Worm (Caenorhabditis elegans): ENCODE measurements around the gene ttr-54.

The ttr-54 gene

DNA sequence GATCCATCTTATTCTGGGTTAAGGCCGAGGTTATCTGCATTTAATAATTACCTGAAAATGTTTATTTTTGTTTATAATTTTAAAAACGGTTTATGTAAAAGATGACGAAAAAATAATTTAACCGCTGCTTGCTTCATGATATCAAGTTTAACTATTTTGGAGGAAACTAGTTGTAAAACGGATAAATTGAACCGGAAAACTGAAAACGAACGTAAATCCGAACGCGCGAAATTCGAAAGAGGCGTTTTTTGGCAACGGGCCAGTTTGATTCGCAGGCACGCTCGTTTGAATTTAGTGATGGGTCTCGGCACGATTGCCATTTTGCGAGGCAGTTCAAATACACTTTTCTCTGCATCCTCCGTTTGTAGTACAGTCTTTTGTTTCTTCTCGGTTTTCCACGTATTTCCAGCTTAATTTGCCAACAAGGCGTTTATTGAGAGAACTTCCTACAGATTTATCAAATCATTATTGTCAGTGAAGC is 26.6 kb upstream of the ttr-54 start, which contains the start of the genes gtbp-1 and K08F4.3 (continued):
- TF ChIP-seq swsn-7 (tag; optimal IDR thresholded peaks at IDR 0.05): peak; percentile 48

ce11 chrIV:10129957-10130356 is 25.6 kb upstream of the ttr-54 start, which contains the start of gene glt-3:
TSS of gene glt-3 (plus strand) at chrIV:10130257.
- TF ChIP-seq nhr-90 (tag; optimal IDR thresholded peaks at IDR 0.05; ENCODE audit: poor library complexity) (no peak), ceh-8 (GFP tag; optimal IDR thresholded peaks at IDR 0.05) (no peak), skn-1 (tag; optimal IDR thresholded peaks at IDR 0.05) (no peak), unc-130 (tag; optimal IDR thresholded peaks at IDR 0.05) (no peak), ztf-4 (tag; optimal IDR thresholded peaks at IDR 0.05) (no peak)

ce11 chrIV:10135817-10136216 is 19.8 kb upstream of the ttr-54 start, which contains the start of gene K08F4.5:
TSS of gene K08F4.5 (minus strand) at chrIV:10135917.
- no peak for TF ChIP-seq hlh-4 (tag; optimal IDR thresholded peaks at IDR 0.05)
- TF ChIP-seq F16B12.6 (tag; optimal IDR thresholded peaks at IDR 0.05): no peak
- TF ChIP-seq nhr-85 (tag): no peak
- no peak for TF ChIP-seq lsy-2 (tag; optimal IDR thresholded peaks at IDR 0.05)
- TF ChIP-seq ceh-88 (GFP tag; IDR thresholded peaks at IDR 0.05): no peak
- no peak for TF ChIP-seq nhr-237 (tag; optimal IDR thresholded peaks at IDR 0.05)
- TF ChIP-seq lin-39 (tag; optimal IDR thresholded peaks at IDR 0.05): no peak
- TF ChIP-seq snpc-4 (tag; optimal IDR thresholded peaks at IDR 0.05): no peak
- no peak for TF ChIP-seq mef-2 (tag; optimal IDR thresholded peaks at IDR 0.05)
- TF ChIP-seq mep-1 (tag; optimal IDR thresholded peaks at IDR 0.05): no peak
- no peak for TF ChIP-seq sptf-1 (tag; optimal IDR thresholded peaks at IDR 0.05)

DNA sequence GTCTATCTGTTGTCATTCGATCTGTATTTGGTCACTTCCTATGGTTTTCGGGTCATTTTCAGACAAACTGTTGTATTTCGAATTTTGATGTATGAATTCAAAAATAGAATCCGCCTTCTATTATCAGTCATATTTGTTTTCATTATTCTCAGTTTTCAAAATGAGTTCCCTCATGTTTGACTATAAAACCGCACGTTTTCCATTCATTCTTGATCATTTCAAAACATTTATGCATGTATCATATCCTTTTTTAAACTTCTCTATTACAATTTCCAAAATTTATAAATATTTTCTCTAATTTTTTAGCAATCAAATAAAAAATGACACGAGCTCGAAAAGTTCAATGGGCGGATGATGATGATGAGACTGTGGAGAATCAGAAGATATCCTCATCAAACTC is 17.8 kb upstream of the ttr-54 start, which contains the start of gene K08F4.12:
TSS of gene K08F4.12 (plus strand) at position 301 of the 400 bp plus-strand sequence.
- TF ChIP-seq mef-2 (tag; optimal IDR thresholded peaks at IDR 0.05): no peak

DNA sequence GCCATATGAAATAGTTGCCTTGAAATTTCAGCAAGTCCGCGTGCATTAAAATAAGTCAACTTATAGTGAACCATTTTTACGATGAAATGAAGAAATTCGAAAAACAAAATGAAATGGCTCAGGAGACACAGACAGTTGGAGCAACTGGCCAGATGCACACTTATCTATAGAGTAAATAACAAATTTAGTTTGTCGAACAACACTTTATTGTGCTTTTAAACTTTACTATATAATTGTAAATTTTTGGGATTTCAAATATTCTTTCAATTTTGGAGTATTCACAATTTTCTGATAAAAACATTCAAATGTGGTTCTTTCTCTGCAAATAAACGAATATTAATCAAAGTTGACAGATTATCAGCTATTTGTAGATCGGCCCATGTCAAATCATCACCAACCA is 15.4 kb upstream of the ttr-54 start, which contains the start of gene gst-3:
TSS of gene gst-3 (minus strand) at position 101 of the 400 bp plus-strand sequence.
- TF ChIP-seq nhr-20 (tag; optimal IDR thresholded peaks at IDR 0.05) (no peak), ces-1 (GFP tag; optimal IDR thresholded peaks at IDR 0.05) (no peak), lin-13 (GFP tag; optimal IDR thresholded peaks at IDR 0.05) (no peak), nhr-71 (tag; optimal IDR thresholded peaks at IDR 0.05) (no peak), aha-1 (tag; optimal IDR thresholded peaks at IDR 0.05) (no peak), fkh-8 (tag; optimal IDR thresholded peaks at IDR 0.05) (no peak), Y116A8C.19 (tag; optimal IDR thresholded peaks at IDR 0.05; ENCODE audit: borderline replicate concordance) (no peak), elt-3 (tag; optimal IDR thresholded peaks at IDR 0.05) (no peak), ceh-90 (tag; optimal IDR thresholded peaks at IDR 0.05) (no peak), pag-3 (tag; optimal IDR thresholded peaks at IDR 0.05; ENCODE audit: borderline replicate concordance, insufficient read depth) (no peak), nhr-90 (tag; optimal IDR thresholded peaks at IDR 0.05; ENCODE audit: poor library complexity) (no peak), isw-1 (GFP tag; IDR thresholded peaks at IDR 0.05) (no peak)

DNA sequence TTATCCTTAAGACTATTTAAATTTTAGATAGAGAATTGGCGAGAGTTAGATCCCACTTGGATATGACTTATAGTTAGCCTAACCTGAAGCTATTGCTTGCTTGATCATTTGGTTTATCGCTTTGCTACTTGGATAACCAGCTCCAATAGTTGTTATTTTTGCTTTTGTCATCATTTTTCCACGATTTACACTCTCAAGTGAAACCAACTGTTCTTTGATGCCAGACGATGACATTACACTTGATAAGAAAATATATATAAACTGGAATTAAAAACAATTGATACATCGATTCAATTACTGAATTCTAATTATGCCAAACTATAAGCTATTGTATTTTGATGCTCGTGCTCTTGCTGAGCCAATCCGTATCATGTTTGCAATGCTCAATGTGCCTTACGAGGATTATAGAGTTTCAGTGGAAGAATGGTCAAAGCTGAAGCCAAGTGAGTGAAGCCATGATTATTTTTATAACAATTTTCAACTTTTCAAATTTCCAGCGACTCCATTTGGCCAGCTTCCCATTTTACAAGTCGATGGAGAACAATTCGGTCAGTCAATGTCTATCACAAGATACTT is 13.6 kb upstream of the ttr-54 start, which contains the start of the genes gst-2, gst-4 and dhs-12:
TSS of gene gst-2 (minus strand) at position 132 of the 576 bp plus-strand sequence.
TSS of gene gst-4 (plus strand) at position 296 of the 576 bp plus-strand sequence.
TSS of gene dhs-12 (plus strand) at position 526 of the 576 bp plus-strand sequence.
- TF ChIP-seq elt-2 (tag; optimal IDR thresholded peaks at IDR 0.05) (peak; percentile 8), nhr-19 (GFP tag; conservative IDR thresholded peaks at IDR 0.05) (0 out of 2 replicates have a peak, but pooled peaks have one; percentile 15), mep-1 (tag; optimal IDR thresholded peaks at IDR 0.05) (no peak), skn-1 (tag; optimal IDR thresholded peaks at IDR 0.05) (peak; percentile 83), mdl-1 (tag; optimal IDR thresholded peaks at IDR 0.05) (no peak)

Measured in whole organism, L1 larva.